Fruit fly (Drosophila melanogaster) S2 (cell line): Measurements from ENCODE around the gene sbm.

ENCODE experiments used
- CG8478 ChIP-seq: fragments of >200 bp; optimal IDR thresholded peaks from 2 replicates; lab custom pipeline; 2018
- CTCF ChIP-seq, 2 experiments: fragments of >200 bp; optimal IDR thresholded peaks; 2 replicates each; lab custom pipeline; 2018

Gene sbm

DNA sequence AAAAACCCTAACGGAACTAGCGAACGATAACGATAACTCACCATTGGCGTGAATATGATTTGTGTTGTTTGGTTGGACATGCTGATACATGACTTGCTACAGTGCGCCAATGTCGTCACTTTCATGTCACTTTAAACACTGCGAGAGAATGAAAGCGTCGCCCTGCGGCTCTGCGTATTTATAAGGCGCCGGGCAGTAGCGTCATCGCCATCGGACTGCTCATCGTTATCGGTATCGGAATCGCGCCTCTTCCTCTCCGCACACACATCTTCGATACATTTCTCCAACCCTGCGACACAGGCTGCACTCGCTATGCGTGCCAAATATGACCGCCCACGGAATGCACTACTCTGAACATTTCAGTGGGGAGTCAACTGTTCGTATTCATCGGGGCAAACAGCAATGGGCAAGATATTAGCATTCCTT lies at the start of gene sbm:
TSS of gene sbm (minus strand) at position 160 of the 426 bp plus-strand sequence.
- no peak for TF ChIP-seq CG8478
- TF ChIP-seq CTCF (optimal IDR thresholded peaks at IDR 0.05; lab: Kevin White, UChicago), result no peak

DNA sequence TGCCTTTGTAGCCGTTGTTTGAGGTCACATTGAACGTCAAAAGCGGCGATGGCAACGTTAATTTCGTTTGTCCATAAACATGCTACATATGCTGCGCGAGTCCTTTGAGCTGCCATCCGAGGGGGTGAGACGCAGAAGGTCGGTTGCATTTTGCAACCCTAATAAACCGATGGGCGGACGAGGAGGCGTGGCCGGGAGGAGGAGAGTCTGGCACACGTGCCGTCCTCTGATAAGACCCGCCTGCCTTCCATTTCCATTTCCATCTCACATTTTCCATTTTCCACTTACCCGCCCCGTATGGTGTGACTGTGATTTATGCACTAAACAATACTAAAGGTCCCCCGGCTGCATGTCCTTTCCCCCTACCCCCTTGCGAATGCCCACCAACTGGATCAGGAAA lies 47.4 kb upstream of the sbm start:
- TF ChIP-seq CTCF (optimal IDR thresholded peaks at IDR 0.05; lab: Kevin White, UChicago) (no peak), CG8478 (no peak)

DNA sequence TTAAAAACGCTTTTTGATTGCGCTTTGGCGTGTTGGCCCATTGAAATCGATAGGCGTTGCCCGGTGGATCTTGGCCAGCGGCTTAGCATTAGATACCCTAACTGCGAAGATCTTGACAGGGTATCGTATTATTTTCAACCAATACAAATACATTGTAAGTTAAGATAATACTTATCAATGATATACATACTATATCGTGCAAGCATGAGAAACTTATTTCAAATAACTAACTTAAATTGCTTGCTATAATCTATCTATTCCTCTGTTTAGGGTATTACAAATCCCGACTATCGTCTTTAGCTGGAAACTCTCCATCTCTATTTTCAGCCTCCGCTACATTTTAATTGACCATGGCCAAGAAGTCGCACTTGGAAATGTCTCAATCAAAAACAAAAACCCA lies 32.3 kb upstream of the sbm start:
- TF ChIP-seq CG8478 (no peak), CTCF (optimal IDR thresholded peaks at IDR 0.05; lab: Kevin White, UChicago) (no peak)

DNA sequence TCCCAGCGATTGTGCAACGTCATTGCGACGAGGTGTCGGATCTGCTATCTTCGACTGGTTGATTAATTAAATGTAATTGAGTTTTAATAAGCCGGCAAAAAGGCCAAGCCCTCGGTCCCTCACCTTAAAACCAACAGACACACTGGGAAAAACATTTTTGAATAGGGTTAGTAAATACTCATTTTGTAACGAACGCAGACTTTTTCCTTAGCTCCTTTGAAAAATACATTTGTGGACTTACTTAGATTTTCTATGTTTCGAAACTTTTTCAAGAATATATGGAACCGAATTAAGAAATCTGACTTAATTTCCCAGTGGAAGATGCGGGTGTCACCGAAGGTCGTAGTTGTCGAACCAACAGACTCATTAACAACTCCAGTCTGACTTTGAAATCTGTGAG lies 31.8 kb upstream of the sbm start:
- no peak for TF ChIP-seq CG8478
- no peak for TF ChIP-seq CTCF (optimal IDR thresholded peaks at IDR 0.05; lab: Kevin White, UChicago)

DNA sequence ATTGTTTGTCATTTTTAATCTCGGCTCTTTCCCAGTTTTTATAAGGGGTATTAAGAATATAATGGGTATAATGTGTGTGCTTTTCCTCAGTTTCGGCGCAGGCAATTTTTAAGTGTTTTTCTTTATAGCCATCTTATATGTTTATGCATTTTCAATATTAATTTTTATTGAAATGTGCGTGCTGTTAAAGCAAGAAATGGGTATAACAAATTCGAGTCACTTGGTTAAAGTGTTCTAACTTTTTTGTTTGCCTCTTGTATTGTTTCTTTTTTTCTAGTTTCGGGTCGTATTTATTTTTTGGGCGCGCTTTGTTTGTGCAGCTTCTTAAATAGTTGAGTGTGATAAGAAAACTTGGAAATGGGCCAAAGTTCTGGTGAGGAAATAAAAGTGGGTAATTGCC lies 30.8 kb upstream of the sbm start:
- TF ChIP-seq CTCF (optimal IDR thresholded peaks at IDR 0.05; lab: Kevin White, UChicago), result no peak
- no peak for TF ChIP-seq CG8478

DNA sequence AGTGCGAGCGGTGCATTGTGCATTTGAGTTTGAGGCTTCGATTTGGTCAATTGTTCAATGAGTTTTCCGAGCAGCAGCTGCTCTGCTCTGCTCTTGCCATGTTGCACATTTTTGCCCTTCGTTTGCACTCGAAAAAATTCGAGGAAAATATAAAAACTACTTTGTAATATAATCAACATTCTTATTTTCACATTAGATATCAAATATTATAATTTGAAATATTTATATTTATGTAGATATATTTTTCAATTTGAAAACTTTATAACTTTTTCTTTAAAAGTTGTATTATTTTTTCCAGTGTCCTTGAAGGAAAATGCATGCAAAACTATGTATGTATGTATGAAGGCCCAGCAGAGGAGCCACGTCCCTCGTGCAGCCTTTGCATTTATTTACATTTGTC lies 27.0 kb upstream of the sbm start:
- TF ChIP-seq CG8478 (no peak), CTCF (optimal IDR thresholded peaks at IDR 0.05; lab: Kevin White, UChicago) (no peak)

DNA sequence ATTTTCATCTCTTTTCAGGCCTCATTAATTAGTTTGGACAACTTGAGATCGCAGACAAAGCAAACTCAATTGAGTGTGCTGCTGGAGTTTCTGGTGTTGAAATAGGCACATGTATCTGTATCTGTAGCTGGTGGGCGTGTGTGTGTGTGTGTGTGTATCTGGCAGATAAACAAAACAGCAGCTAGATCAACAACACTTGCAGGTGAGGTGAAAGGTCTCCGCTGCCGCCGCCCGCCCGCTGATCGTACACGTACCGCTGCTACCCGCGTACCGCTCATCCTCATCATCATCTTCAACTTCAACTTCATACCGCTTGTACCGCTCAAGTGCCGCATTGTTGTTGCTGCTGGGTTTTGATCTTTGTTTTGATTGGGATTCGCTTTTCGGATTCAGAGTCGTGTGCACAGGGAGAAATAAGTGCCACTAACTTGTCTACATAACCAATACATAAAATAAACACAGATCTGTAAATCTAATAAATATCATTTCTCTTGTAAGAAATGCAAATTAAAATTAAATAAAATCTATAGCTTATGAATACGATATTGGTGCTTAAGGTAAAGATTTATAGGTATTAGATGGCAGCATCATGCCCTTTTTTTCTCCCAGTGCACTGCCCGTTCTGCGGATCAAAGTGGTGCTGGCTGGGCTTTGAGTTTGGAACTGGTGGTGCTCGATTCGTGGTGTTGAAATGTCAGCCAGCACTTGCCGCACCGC lies 24.9 kb upstream of the sbm start:
- TF ChIP-seq CG8478, result no peak
- no peak for TF ChIP-seq CTCF (optimal IDR thresholded peaks at IDR 0.05; lab: Kevin White, UChicago)

DNA sequence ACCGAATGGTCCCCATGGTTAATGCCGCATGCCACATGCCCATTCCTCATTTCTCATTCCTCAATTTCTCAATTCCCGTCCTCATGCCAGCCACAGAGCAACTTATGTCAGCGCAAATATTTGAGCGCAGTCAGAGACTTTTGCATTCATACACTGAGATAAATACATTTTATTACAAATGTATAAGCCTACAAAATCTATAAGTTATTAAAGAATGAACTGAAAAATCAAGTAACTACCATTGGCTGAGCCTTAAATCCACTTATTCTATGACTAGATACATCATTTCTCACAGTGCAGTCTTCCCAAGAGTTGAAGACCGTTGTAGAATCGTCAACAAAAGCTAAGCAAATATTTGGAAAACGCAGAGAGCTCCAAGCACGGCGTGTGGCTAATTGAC lies 19.8 kb upstream of the sbm start:
- TF ChIP-seq CG8478, result no peak

DNA sequence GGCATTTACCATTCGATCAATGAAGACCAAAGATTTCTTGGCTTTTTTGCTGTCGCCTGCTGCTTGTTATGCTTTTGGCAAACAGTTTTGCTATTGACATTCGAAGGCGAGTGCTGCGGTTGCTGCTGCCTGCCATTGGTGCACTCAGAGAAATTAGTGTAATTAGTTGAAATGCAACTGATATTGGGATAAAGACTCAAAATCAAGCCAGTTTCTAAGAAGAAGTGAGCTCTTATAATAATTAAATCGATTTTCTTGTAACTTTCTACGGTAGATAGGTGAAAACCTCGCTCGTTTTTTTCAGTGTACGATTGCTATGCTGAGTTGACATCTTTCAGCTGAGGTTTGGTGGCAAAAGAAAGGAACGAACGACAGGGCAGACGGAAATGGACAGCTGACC lies 19.1 kb upstream of the sbm start:
- no peak for TF ChIP-seq CTCF (optimal IDR thresholded peaks at IDR 0.05; lab: Kevin White, UChicago)
- no peak for TF ChIP-seq CG8478

DNA sequence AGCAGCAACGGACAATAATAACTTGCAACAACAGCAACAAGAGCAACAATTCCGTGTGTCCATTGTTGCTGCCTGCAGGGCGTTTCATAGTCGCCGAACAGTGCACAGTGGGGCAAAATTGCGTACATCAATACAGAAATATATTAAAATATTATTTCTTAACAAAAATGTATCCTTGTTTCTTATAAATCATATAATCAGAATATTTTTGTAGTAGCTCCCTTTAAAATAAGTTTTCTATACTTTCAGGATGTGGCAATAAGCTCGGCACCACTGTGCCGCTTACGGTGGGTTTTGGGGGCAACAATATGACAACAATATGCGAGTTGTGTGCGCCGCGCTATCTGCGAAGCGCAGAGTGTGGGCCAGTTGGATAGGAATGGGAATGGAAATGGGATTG lies 9.9 kb upstream of the sbm start:
- TF ChIP-seq CTCF (optimal IDR thresholded peaks at IDR 0.05; lab: Kevin White, UChicago) (no peak), CG8478 (no peak)

DNA sequence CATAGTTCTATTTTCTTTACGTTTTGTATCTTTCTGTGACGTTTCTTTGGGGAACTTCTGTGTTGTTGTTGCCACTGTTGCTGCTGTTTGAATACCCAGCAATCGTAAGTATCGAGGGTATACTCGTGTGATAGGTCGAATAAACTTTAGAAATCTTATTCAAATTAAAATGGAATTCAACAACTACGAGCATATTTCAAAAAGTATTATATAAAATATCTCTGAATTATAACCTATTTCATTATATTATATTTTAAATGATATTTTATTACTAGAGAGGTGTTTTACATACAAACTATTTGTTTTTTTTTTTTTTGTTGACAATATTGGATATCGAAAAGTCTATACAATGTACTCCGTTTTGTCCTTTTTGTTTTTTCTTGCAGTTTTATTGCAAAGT lies 6.8 kb upstream of the sbm start:
- TF ChIP-seq CG8478, result no peak
- TF ChIP-seq CTCF (optimal IDR thresholded peaks at IDR 0.05; lab: Kevin White, UChicago), result no peak

DNA sequence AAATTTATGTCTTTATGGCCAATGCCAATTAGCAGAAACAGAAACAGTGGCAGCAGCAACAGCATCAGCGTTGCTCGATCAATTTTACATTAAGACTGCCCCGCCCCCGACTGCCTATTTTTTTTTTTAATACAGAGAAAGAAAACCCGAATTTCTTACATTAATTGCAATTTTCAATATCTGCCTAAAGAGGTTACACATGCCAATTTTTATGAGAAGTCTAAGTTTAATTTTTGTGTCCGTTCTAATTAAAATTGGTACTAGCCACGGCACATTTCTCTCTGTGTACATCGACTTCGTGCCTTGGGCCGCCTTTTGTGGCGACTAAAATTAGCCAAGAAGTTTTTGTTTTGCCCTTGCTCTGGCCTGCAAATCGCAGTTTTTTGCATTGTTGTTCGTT lies 4.5 kb upstream of the sbm start:
- TF ChIP-seq CTCF (optimal IDR thresholded peaks at IDR 0.05; lab: Kevin White, UChicago) (no peak), CG8478 (no peak)

DNA sequence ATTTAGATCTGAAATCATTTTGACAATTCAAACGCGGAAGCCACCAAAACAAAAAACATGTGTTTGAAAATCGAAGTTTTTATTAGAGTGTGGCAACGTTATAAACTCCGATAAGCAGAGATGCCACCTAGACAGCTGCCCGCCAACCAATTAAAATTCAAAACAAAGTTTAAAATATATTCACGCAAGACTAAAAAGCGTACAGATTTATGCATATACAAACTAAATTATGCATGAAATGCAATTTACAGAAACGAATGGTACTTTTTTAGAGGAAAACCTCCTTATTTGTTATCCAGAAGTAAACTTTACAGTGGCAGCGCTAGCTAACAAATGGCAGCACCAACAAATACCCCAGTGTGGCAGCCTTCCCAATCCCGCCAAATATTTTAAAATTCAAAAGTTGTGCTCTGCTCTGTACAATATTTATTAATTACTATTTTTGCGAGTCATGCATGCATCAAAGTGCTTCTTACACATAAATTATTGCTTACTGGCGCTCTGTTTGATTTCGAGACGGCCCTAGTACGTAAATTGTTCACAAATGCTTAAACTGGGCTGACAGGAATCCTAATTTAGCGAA lies 1.3 kb upstream of the sbm start:
- TF ChIP-seq CTCF (optimal IDR thresholded peaks at IDR 0.05; lab: Kevin White, UChicago) (no peak), CG8478 (no peak)

DNA sequence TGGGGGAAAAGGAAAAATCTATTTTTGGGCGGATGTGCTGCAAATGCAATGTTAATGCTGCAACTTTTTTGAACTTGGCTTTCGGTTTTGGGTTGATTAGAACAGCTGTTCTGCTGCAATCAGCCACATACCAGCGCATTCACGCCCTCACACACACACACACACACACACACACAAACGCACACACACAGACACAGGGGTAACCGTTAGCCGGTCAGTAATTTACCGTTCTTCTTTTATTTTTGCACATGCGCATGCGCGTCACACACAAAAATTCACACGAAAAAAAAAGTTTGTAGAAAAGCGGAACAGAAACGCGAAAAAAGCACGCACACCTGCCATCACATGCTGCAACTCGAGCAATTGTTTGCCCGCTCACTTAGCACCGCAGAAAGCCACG lies 458 bp downstream of the sbm start:
- no peak for TF ChIP-seq CG8478
- no peak for TF ChIP-seq CTCF (optimal IDR thresholded peaks at IDR 0.05; lab: Kevin White, UChicago)

DNA sequence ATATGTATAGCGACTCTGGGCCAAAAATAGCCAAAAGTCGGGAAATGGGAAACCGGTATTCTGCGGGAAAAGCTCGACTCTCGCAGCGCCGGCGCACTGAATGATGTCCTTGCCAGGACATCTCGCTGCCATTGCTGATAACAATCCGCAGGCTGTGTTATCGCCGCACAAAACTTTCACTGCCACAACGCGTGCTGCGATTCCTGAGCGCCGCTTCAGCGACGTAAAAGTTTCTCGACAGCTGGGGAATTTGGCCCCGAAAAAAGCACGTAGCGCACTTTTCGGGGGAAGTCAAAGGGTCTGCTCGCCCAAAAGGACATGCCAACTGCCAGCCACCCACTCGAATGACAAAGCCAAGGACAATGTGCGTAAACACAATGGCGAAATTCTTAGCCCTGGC lies 2.9 kb downstream of the sbm start:
- TF ChIP-seq CG8478 (no peak), CTCF (optimal IDR thresholded peaks at IDR 0.05; lab: Kevin White, UChicago) (no peak)

DNA sequence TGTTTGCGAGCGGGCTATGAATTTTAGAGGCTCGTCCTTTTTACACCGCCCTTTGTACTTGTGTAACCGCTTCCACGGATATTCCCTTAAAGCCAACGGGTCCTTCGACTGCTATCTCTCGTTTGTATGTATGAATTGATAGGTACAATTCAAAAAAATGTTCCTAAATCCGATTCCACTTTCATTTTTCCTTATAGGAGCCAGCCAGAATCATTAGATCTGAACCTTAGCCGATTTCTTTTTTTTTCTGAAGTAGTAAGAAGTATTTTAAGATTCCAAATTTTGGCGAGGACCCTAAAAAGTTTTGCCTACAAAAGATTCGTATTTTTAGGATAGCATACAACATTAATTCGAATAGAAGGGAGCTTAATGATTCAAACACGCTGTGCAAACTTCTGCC lies 3.7 kb downstream of the sbm start:
- TF ChIP-seq CTCF (optimal IDR thresholded peaks at IDR 0.05; lab: Kevin White, UChicago) (no peak), CG8478 (no peak)

DNA sequence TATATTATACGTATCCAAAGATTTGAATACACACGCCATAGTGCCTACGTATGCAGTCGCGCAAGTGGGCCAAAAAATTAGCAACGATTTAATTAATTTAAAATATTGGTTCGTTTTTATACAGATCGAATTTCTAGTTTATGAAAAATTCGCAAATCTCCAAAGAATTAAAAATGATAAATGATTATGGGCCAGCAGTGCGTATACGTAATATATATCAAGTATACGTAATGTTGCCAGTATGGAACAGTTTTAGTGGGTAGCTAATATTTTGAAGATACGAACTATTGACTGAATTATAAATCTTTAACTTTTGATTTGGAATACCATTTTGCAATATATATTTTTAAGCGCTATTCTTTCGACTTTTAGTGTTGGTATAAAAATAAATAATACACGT lies 9.3 kb downstream of the sbm start:
- TF ChIP-seq CG8478 (no peak), CTCF (optimal IDR thresholded peaks at IDR 0.05; lab: Kevin White, UChicago) (no peak)
